Fruit fly (Drosophila melanogaster) S2 (cell line): ENCODE data around the gene CG31921.
A peak's percentile ranks its signal among the peaks of the same experiment; 100 is the strongest.

Source experiments
- CG8478 ChIP-seq: fragments of >200 bp; optimal IDR thresholded peaks from 2 replicates; lab custom pipeline; 2018
- CTCF ChIP-seq, 2 experiments: fragments of >200 bp; optimal IDR thresholded peaks; 2 replicates each; lab custom pipeline; 2018

The CG31921 gene

dm6 chr2L:297480-298284, 34.5 kb downstream of the CG31921 start, which contains the start of gene Pi3K21B:
Gene Pi3K21B (plus strand): TSS chr2L:297880.
- TF ChIP-seq CG8478 (lab: Kevin White, UChicago) (no peak), CTCF (optimal IDR thresholded peaks at IDR 0.05; lab: Kevin White, UChicago) (peak; percentile 1 to 12)

- TF ChIP-seq CG8478 (lab: Kevin White, UChicago) (no peak), CTCF (optimal IDR thresholded peaks at IDR 0.05; lab: Kevin White, UChicago) (peak; percentile 35 to 48)
Measured at dm6 chr2L:294452-295362, 37.4 kb downstream of the CG31921 start, which contains the start of the genes U2af38 and Stip1. Gene U2af38 (minus strand): TSS chr2L:294681. Gene Stip1 (plus strand): TSS chr2L:295122.

dm6 chr2L:292301-292700, 39.8 kb downstream of the CG31921 start, which contains the start of gene CG11562:
Gene CG11562 (plus strand): TSS chr2L:292419.
- TF ChIP-seq CTCF (optimal IDR thresholded peaks at IDR 0.05; lab: Kevin White, UChicago), result no peak
- TF ChIP-seq CG8478 (lab: Kevin White, UChicago), result no peak

dm6 chr2L:291657-292056, 40.5 kb downstream of the CG31921 start, which contains the start of gene CG3625:
Gene CG3625 (minus strand): TSS chr2L:291795.
- no peak for TF ChIP-seq CTCF (optimal IDR thresholded peaks at IDR 0.05; lab: Kevin White, UChicago)

dm6 chr2L:290949-291348, 41.2 kb downstream of the CG31921 start:
- TF ChIP-seq CG8478 (lab: Kevin White, UChicago) (no peak), CTCF (optimal IDR thresholded peaks at IDR 0.05; lab: Kevin White, UChicago) (no peak)

dm6 chr2L:290373-290772, 41.8 kb downstream of the CG31921 start:
- TF ChIP-seq CTCF (optimal IDR thresholded peaks at IDR 0.05; lab: Kevin White, UChicago) (no peak), CG8478 (lab: Kevin White, UChicago) (no peak)

- TF ChIP-seq CTCF (optimal IDR thresholded peaks at IDR 0.05; lab: Kevin White, UChicago) (no peak), CG8478 (lab: Kevin White, UChicago) (no peak)
Measured at dm6 chr2L:289044-289443, 43.1 kb downstream of the CG31921 start, which contains the start of gene Amnionless. Gene Amnionless (minus strand): TSS chr2L:289144.

- TF ChIP-seq CG8478 (lab: Kevin White, UChicago) (no peak), CTCF (optimal IDR thresholded peaks at IDR 0.05; lab: Kevin White, UChicago) (no peak)
Measured at dm6 chr2L:286421-286820, 45.7 kb downstream of the CG31921 start.

dm6 chr2L:285596-286023, 46.5 kb downstream of the CG31921 start:
- TF ChIP-seq CTCF (optimal IDR thresholded peaks at IDR 0.05; lab: Kevin White, UChicago), result no peak
- TF ChIP-seq CG8478 (lab: Kevin White, UChicago), result no peak

- TF ChIP-seq CG8478 (lab: Kevin White, UChicago) (no peak), CTCF (optimal IDR thresholded peaks at IDR 0.05; lab: Kevin White, UChicago) (peak in 1 of 2 experiments; percentile 35)
Measured at dm6 chr2L:283071-283482, 49.1 kb downstream of the CG31921 start, which contains the start of gene CG11601. Gene CG11601 (minus strand): TSS chr2L:283269.
